Fruit fly (Drosophila melanogaster): ENCODE data around the gene Tsp5D.

Gene Tsp5D

DNA sequence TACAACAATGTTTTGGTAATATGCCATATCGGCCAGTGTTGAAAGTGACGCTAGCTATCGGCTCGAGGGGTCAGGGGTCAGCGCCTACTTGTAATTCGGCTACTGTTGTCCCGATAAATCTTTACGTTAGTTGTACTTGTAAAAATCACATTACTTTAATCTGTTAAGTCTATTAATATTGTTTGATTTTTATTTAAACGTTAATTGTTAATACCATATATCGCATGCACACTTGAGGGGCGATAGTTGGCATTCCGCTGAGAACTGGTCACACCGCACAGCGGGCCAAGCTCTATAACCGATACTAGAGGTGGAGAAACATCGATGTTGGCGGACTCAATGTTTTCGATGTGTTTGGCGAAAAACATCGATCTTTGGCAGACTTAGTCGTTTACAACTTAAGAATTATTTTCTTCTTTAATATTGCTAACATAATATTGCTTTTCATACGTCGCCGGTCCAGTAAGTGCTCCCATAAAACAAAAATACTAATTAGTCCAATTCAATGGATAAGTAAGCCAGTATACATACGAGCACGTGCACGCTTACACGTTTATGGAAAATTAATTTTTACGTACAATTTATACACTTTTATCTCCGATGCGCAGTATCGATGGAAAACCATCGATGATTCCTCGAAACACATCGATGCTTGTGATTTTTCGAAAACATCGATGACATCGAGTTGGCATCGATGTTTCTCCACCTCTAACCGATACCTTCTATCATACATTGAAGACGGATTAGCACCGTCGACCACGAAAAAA is 37.3 kb downstream of the Tsp5D start, which contains the start of the genes rux and MCTS1 (continued):
- TF ChIP-seq CG31627 (GFP tag; optimal IDR thresholded peaks at IDR 0.05) (peak; percentile 40), esn (GFP tag; optimal IDR thresholded peaks at IDR 0.05) (peak; percentile 44), dsx (GFP tag; optimal IDR thresholded peaks at IDR 0.05; ENCODE audit: poor library complexity, severe bottlenecking) (peak; percentile 92), cyc (GFP tag; optimal IDR thresholded peaks at IDR 0.05) (peak; percentile 26), vri (GFP tag; optimal IDR thresholded peaks at IDR 0.05) (peak; percentile 41), svp (GFP tag) (peak; percentile 100), Ets96B (tag; optimal IDR thresholded peaks at IDR 0.05) (no peak), Eip78C (GFP tag) (peak; percentile 59)

- TF ChIP-seq fd85E (GFP tag; optimal IDR thresholded peaks at IDR 0.05) (no peak), Eip78C (GFP tag) (peak; percentile 46)
Observed at dm6 chrX:6035359-6035758, 39.3 kb downstream of the Tsp5D start.

dm6 chrX:6034741-6035140 is 39.9 kb downstream of the Tsp5D start:
- TF ChIP-seq Hr4 (GFP tag; optimal IDR thresholded peaks at IDR 0.05) = no peak
- TF ChIP-seq Blimp-1 (GFP tag; optimal IDR thresholded peaks at IDR 0.05) = no peak
- no peak for TF ChIP-seq Gug (GFP tag; IDR thresholded peaks at IDR 0.05)
- no peak for TF ChIP-seq CG6854 (GFP tag; optimal IDR thresholded peaks at IDR 0.05)
- TF ChIP-seq CG3032 (tag; optimal IDR thresholded peaks at IDR 0.05) = no peak
- no peak for TF ChIP-seq CG31627 (GFP tag; optimal IDR thresholded peaks at IDR 0.05)
- no peak for TF ChIP-seq CG6792 (GFP tag; optimal IDR thresholded peaks at IDR 0.05)
- TF ChIP-seq esn (GFP tag; optimal IDR thresholded peaks at IDR 0.05) = no peak

DNA sequence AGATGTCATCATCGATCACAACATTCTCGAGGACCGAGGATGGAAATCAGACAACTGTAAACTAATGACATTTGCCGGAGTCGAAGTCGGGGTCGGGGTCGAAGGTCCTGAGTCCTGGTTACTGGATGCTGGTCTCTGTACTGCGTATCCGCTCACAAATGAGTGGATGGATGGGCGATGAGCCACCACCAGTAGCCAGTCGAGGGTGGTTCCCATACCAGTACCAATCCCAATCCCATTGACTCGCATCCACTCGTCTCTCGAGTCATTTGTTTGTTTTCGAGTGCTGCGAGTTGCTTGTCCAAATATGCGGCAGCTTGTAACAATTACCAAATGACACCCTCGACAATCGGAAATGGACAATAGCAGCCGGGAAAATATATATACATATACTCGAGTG is 41.8 kb downstream of the Tsp5D start:
- TF ChIP-seq Eip93F (GFP tag; optimal IDR thresholded peaks at IDR 0.05) (no peak), Ets96B (tag; optimal IDR thresholded peaks at IDR 0.05) (no peak), CG10631 (GFP tag; optimal IDR thresholded peaks at IDR 0.05) (no peak), CG11294 (GFP tag; IDR thresholded peaks at IDR 0.05) (no peak), Met (GFP tag; optimal IDR thresholded peaks at IDR 0.05) (no peak), CG8632 (GFP tag; optimal IDR thresholded peaks at IDR 0.05) (no peak), Hr39 (GFP tag; optimal IDR thresholded peaks at IDR 0.05) (no peak), fkh (GFP tag; optimal IDR thresholded peaks at IDR 0.05) (no peak), CG3919 (GFP tag; optimal IDR thresholded peaks at IDR 0.05) (no peak), Gug (GFP tag; IDR thresholded peaks at IDR 0.05) (no peak), CG4318 (GFP tag; optimal IDR thresholded peaks at IDR 0.05) (no peak), CG34406 (GFP tag; optimal IDR thresholded peaks at IDR 0.05) (no peak), CG10669 (GFP tag; optimal IDR thresholded peaks at IDR 0.05) (no peak), net (GFP tag; optimal IDR thresholded peaks at IDR 0.05) (no peak), Lpt (GFP tag; optimal IDR thresholded peaks at IDR 0.05) (no peak), spab (GFP tag; optimal IDR thresholded peaks at IDR 0.05) (no peak), CG11902 (GFP tag; optimal IDR thresholded peaks at IDR 0.05) (no peak)

DNA sequence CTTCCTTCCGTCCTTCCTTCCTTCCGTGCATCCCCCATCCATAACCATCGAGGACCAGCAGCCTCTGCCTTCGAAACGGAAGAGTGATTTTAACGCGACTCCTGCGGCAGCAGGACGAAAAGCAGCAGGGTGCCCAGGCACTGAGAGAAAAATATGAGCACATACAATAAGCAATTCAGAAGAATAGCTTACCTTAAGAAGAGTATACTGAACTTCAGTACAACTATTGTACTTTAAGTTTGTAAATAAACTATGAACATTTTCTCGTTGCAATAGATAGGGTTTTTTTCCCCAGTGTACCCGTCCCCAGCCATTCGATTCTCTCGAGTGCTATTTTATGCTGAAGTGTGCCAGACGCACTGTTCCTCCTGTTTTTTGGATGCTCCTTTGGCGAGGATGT is 43.0 kb downstream of the Tsp5D start:
- no peak for TF ChIP-seq CG8119 (GFP tag; IDR thresholded peaks at IDR 0.05)
- peak; percentile 56 for TF ChIP-seq CG6163 (GFP tag; IDR thresholded peaks at IDR 0.05)
- TF ChIP-seq CG8319 (GFP tag; optimal IDR thresholded peaks at IDR 0.05) = peak; percentile 17
- peak; percentile 33 for TF ChIP-seq spab (GFP tag; optimal IDR thresholded peaks at IDR 0.05)
- TF ChIP-seq CG32006 (GFP tag; optimal IDR thresholded peaks at IDR 0.05) = no peak
- TF ChIP-seq Sox15 (GFP tag; optimal IDR thresholded peaks at IDR 0.05) = peak; percentile 5
- TF ChIP-seq acj6 (GFP tag; optimal IDR thresholded peaks at IDR 0.05) = peak; percentile 42
- TF ChIP-seq vri (GFP tag; optimal IDR thresholded peaks at IDR 0.05) = peak; percentile 46
- TF ChIP-seq CG34406 (GFP tag; optimal IDR thresholded peaks at IDR 0.05) = peak; percentile 12
- TF ChIP-seq Sox102F (GFP tag; optimal IDR thresholded peaks at IDR 0.05) = peak; percentile 49
- TF ChIP-seq Ets21C (GFP tag; optimal IDR thresholded peaks at IDR 0.05) = peak; percentile 28
- no peak for TF ChIP-seq salr (GFP tag; optimal IDR thresholded peaks at IDR 0.05)
- TF ChIP-seq Smox (GFP tag; optimal IDR thresholded peaks at IDR 0.05) = peak; percentile 46
- TF ChIP-seq CG11762 (GFP tag; optimal IDR thresholded peaks at IDR 0.05; ENCODE audit: insufficient read depth) = no peak
- TF ChIP-seq CG1621 (tag; optimal IDR thresholded peaks at IDR 0.05) = peak; percentile 38
- peak; percentile 28 for TF ChIP-seq CG7368 (GFP tag; optimal IDR thresholded peaks at IDR 0.05)
- peak; percentile 84 for TF ChIP-seq Eip78C (GFP tag)
- peak; percentile 36 for TF ChIP-seq achi (GFP tag; optimal IDR thresholded peaks at IDR 0.05)
- peak; percentile 17 for TF ChIP-seq dsx (GFP tag; optimal IDR thresholded peaks at IDR 0.05; ENCODE audit: poor library complexity, severe bottlenecking)

Data from whole organism, prepupa.